Fruit fly (Drosophila melanogaster) whole organism, embryonic: ENCODE results near the gene CG13613.

Experiments
- CG14014 ChIP-seq: fragments of 200-800 bp; sonication (Bioruptor generic); IDR thresholded peaks from 2 replicates; pipeline ENCODE4 v1.3.6; 2022; ENCODE audit warnings: missing biosample characterization, missing genetic modification characterization
- CG16779 ChIP-seq: fragments of 200-800 bp; sonication (Bioruptor generic); IDR thresholded peaks from 2 replicates; pipeline ENCODE4 v1.3.6; 2022; ENCODE audit warnings: missing biosample characterization, missing genetic modification characterization
- CG17328 ChIP-seq: fragments of 200-800 bp; sonication (Bioruptor generic); IDR thresholded peaks from 2 replicates; pipeline ENCODE4 v1.3.6; 2022; ENCODE audit warnings: missing biosample characterization, missing genetic modification characterization
- CG3163 ChIP-seq: fragments of 200-800 bp; sonication (Bioruptor generic); optimal IDR thresholded peaks from 3 replicates; lab custom pipeline; 2016; ENCODE audit warnings: missing biosample characterization, missing genetic modification characterization
- CG7786 ChIP-seq: fragments of 200-800 bp; sonication (Bioruptor generic); optimal IDR thresholded peaks from 2 replicates; lab custom pipeline; 2016; ENCODE audit warnings: missing biosample characterization, missing genetic modification characterization
- slou ChIP-seq: fragments of 200-800 bp; sonication (Bioruptor generic); optimal IDR thresholded peaks from 3 replicates; lab custom pipeline; 2016; ENCODE audit warnings: missing biosample characterization, missing genetic modification characterization

DNA sequence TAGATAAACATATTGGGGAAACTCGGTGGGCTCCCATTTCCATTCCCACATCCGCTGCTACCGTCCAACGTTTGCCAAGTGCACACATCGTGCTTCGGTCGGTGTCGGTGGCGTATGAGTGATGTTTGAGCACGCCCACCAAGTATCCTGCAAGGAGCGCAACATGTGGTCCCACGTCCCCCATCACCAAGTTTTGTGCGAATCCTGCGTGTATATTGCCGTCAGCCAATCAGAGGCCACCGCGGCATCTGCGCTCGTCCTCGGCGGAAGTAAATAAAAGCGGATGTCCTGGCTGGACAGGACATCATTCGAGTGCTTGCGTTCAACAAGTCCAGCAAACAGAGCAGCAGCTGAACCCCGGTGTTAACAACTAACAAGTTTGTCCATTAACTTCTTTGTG, 24.1 kb upstream of the CG13613 start, which contains the start of gene Ms:
- TF ChIP-seq slou (GFP tag; lab: Kevin White, UChicago) (no peak), CG14014 (GFP tag; lab: Robert Waterston, UW) (no peak), CG17328 (GFP tag; lab: Robert Waterston, UW) (no peak), CG7786 (no peak), CG3163 (GFP tag; lab: Kevin White, UChicago) (no peak), CG16779 (GFP tag; lab: Robert Waterston, UW) (no peak)
